Fruit fly (Drosophila melanogaster): ENCODE measurements around the gene CG2157.

The CG2157 gene

DNA sequence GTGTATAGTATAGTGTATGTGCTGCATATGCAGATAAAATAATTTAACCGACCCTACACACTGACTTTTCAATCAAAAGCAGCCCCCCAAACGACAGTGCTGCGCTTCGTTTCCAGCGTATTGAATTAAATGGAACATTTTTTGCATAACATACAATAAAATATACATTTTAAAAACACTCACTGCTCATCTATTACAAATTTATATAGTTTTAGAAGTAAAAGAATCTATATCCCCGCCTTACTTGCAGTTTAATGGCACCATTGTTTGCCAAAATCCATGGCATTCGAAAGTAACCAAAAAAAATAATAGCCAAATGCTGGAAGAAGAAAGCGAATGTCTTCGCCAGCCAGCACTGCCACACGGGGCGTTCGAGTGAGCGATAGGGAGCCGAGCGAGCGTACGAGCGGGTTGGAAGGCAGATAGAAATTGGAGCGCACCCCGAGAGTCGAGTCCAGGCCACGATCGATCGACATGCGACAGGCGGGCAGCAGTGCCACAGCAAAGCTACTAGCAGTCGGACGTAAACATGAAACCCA is 27.3 kb upstream of the CG2157 start, which contains the start of gene CG15209:
Gene CG15209 (plus strand): TSS at position 489 of the 539 bp plus-strand sequence.
- no peak for TF ChIP-seq psq (optimal IDR thresholded peaks at IDR 0.05)
- no peak for TF ChIP-seq EcR (GFP tag; optimal IDR thresholded peaks at IDR 0.05)
- TF ChIP-seq CG8478 (optimal IDR thresholded peaks at IDR 0.05): no peak
- no peak for TF ChIP-seq Dll (optimal IDR thresholded peaks at IDR 0.05)
- TF ChIP-seq pan (optimal IDR thresholded peaks at IDR 0.05): no peak
- TF ChIP-seq usp (GFP tag; optimal IDR thresholded peaks at IDR 0.05): no peak

DNA sequence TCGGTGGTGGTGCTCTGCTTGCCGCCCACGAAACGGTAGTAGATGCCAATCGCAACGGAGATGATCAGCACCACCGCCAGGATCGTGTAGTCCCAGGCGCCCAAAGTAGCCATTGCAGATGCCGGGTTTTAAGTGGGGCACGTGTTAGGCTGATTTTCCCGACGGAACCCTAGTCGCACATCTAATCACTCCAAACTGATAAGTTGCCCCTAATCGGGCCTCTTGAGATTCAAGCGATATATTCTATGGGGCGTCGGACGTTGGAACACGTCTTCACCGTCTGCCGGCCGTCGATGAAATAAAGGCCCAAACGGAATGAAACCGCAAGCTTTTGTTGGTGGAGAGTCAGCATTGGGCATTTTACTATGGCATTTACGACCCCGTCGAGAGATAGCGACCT is 24.3 kb upstream of the CG2157 start, which contains the start of gene CG32669:
Gene CG32669 (minus strand): TSS at position 275 of the 400 bp plus-strand sequence.
- TF ChIP-seq psq (optimal IDR thresholded peaks at IDR 0.05) (no peak), CG8478 (optimal IDR thresholded peaks at IDR 0.05) (no peak), usp (GFP tag; optimal IDR thresholded peaks at IDR 0.05) (no peak), EcR (GFP tag; optimal IDR thresholded peaks at IDR 0.05) (no peak), pan (optimal IDR thresholded peaks at IDR 0.05) (no peak), Dll (optimal IDR thresholded peaks at IDR 0.05) (no peak)

DNA sequence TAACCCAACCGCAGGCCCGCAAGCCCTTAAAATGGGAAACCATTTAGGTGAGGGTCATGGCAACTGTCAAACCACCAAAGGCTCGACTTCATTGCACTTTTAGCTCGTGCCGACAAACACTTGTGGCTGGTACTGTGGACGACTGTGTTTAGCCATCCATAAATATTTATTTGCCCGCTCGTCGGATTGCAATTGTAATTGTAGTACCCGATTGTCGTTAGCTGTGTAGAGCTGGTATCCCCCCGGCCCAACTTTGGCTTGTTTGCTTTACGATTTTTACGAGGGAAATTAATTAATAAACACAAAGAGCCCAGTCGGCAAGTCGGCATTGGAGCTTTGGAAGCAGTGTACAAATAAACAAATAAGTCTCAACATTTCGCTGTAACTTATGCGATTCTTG is 23.8 kb upstream of the CG2157 start:
- TF ChIP-seq pan (optimal IDR thresholded peaks at IDR 0.05) (no peak), Dll (optimal IDR thresholded peaks at IDR 0.05) (no peak), CG8478 (optimal IDR thresholded peaks at IDR 0.05) (no peak)

DNA sequence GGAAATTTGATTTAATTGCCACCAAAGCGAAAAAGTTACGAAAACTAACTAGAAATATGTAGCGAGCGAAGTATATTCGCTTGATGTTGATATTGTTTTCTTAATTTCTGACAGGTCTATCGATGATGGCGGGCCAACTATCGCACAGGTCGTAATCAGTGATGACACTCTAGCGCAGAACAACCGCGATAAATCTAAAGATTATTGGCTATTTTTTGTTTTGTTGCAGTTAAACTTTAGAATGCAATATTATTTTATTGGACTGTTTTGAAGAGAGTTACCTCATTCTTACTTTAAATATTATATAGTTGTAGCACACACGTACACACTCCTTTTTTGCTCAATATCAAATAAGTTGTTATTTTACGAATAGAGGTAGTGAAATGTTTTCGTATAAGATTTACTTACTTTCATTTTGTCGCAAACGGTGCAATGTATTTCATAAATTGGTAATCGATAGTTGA is 22.1 kb upstream of the CG2157 start, which contains the start of gene sbr:
Gene sbr (minus strand): TSS at position 121 of the 464 bp plus-strand sequence.
- no peak for TF ChIP-seq usp (GFP tag; optimal IDR thresholded peaks at IDR 0.05)
- TF ChIP-seq psq (optimal IDR thresholded peaks at IDR 0.05): no peak
- TF ChIP-seq CG8478 (optimal IDR thresholded peaks at IDR 0.05): no peak
- no peak for TF ChIP-seq EcR (GFP tag; optimal IDR thresholded peaks at IDR 0.05)
- no peak for TF ChIP-seq pan (optimal IDR thresholded peaks at IDR 0.05)
- TF ChIP-seq Dll (optimal IDR thresholded peaks at IDR 0.05): no peak

DNA sequence GAGAGGGAATG is 21.8 kb upstream of the CG2157 start, which contains the start of gene Pgls:
Gene Pgls (plus strand): TSS at position 3 of the 11 bp plus-strand sequence.
- no peak for TF ChIP-seq usp (GFP tag; optimal IDR thresholded peaks at IDR 0.05)
- no peak for TF ChIP-seq pan (optimal IDR thresholded peaks at IDR 0.05)
- no peak for TF ChIP-seq Dll (optimal IDR thresholded peaks at IDR 0.05)

DNA sequence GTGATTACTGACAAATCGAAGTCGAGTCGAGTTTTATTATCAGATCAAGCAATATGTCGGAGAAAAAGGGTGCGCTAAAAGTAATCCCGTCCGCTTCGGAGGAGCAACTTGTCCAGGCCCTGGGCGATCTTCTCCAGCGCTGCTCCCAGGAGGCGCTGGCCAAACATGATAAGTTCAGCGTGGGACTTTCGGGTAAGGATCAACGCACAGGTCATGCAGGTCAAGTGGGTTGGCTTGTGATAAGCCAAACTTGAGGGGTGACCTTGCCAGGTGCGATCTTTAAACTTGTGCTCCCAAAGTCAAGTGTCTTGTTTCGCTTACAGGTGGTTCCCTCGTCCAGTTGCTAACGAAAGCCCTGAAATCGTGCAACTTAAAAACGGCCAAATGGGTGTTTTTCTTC is 21.6 kb upstream of the CG2157 start:
- TF ChIP-seq pan (optimal IDR thresholded peaks at IDR 0.05): no peak
- TF ChIP-seq psq (optimal IDR thresholded peaks at IDR 0.05): no peak
- no peak for TF ChIP-seq CG8478 (optimal IDR thresholded peaks at IDR 0.05)
- TF ChIP-seq EcR (GFP tag; optimal IDR thresholded peaks at IDR 0.05): no peak
- TF ChIP-seq usp (GFP tag; optimal IDR thresholded peaks at IDR 0.05): no peak
- TF ChIP-seq Dll (optimal IDR thresholded peaks at IDR 0.05): no peak

DNA sequence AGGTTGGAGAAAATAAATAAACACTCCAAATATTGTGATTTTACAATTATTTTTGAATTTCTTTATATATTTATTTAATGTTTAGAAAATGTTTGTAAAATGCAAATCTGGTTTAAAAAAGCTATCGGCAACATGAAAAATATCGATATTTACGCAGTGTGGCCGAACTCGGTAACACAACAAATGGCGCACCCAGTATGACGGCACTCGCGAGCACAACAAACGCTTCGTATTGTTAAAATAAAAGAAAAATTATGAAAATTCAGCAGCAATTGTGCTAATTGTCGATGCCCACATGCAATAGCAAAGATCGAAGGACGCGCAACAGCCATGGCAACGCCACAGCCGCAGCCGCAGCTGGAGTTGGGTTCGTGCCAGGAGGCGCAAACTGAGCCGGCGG is 20.5 kb upstream of the CG2157 start, which contains the start of gene CG2202:
Gene CG2202 (plus strand): TSS at position 193 of the 400 bp plus-strand sequence.
- TF ChIP-seq CG8478 (optimal IDR thresholded peaks at IDR 0.05) (no peak), pan (optimal IDR thresholded peaks at IDR 0.05) (no peak), psq (optimal IDR thresholded peaks at IDR 0.05) (no peak), EcR (GFP tag; optimal IDR thresholded peaks at IDR 0.05) (no peak)

DNA sequence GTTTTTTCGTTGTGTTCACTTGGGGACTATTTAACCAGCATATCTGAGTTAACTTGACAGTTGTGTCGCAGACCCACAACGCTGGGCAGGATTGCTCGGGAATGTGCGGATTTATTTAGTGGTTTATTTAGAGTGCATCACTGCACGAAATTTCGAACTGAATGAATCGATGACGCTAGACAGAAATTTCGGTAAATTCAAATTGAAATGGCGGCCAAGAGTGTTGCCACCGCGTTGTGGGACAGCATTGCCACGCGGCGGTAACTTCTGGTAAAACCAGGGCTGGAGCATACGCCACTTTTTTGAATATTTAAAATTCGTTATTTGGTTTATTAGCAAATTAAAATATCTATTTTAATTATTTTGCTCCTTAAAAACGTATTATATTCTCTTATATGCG is 14.4 kb upstream of the CG2157 start, which contains the start of gene feo:
Gene feo (minus strand): TSS at position 184 of the 400 bp plus-strand sequence.
- TF ChIP-seq psq (optimal IDR thresholded peaks at IDR 0.05) (no peak), CG8478 (optimal IDR thresholded peaks at IDR 0.05) (no peak), usp (GFP tag; optimal IDR thresholded peaks at IDR 0.05) (no peak), Dll (optimal IDR thresholded peaks at IDR 0.05) (no peak), pan (optimal IDR thresholded peaks at IDR 0.05) (no peak), EcR (GFP tag; optimal IDR thresholded peaks at IDR 0.05) (no peak)

DNA sequence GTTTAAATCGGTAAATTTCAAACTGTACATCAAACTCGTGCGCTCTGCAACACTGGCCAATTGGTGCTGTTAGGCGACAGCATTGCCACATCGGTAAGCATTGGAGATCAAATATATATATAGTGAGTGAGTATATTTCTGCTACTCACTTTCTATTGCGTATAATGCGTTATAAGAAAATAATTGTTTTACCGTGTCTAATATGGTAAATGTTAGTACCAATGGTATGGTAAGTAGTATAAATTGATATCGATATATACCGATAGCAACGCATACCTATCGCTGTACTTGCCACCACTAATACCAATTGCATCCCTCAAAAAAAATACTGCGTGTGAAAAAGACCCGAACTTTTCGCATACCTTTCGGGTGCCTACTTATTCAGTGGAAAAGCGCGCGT is 11.7 kb upstream of the CG2157 start, which contains the start of the genes sofe and CG2186:
Gene sofe (minus strand): TSS at position 38 of the 400 bp plus-strand sequence.
Gene CG2186 (plus strand): TSS at position 280 of the 400 bp plus-strand sequence.
- TF ChIP-seq pan (optimal IDR thresholded peaks at IDR 0.05): no peak
- TF ChIP-seq usp (GFP tag; optimal IDR thresholded peaks at IDR 0.05): no peak
- no peak for TF ChIP-seq Dll (optimal IDR thresholded peaks at IDR 0.05)
- no peak for TF ChIP-seq EcR (GFP tag; optimal IDR thresholded peaks at IDR 0.05)
- TF ChIP-seq CG8478 (optimal IDR thresholded peaks at IDR 0.05): no peak
- no peak for TF ChIP-seq psq (optimal IDR thresholded peaks at IDR 0.05)

DNA sequence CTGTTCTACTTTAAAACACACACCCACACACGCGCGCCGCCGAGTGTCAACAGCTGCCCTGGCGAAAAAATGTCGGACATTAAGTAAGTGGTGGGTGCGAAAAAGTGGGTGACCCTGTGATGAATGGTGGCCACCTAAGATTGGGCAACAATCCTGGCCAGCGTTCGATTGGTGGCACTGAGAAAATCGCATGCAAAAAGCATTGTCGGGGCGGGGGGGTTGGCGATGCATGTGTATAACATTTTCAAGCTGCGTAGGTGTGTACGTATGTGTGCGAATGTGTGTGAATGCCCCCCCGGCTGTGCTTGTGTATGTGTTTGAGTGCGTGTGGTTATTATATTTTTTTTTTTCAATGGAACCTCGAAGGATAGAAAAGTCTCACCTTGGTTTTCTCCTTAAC is 11.2 kb upstream of the CG2157 start:
- TF ChIP-seq EcR (GFP tag; optimal IDR thresholded peaks at IDR 0.05) (no peak), CG8478 (optimal IDR thresholded peaks at IDR 0.05) (peak; percentile 67)

DNA sequence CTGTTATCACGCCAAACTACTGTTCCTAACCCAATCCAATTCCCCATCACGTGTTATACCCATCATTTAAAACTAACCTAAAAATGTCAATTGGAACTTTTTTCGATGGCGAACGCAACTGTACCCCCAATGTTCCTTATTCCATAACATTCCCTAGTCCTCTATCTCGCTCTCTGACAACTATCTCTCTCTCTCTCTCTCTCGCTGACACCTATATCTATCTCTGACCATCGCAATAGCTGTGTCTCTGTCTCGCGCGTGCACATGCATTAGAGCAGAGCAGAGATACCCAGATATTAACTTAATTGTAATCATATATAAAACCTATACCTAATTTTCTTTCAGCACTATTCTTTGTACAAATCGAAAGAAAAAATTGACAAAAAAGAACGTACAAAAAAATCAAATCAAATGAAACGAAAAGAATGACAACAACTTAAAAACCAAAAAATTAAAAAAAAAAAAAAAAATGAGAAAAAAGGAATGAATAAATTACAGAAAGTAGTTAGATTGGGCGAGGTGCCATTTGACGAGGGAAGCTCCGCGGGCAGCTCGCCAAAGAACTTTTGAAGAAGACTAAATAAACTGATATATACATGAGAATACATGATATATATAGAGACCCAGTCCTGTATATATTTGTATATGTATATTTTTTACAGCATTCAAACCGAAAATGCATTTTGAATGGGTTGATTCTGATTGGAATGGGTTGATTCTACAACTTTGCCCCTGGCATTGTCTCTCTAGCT is 3.3 kb upstream of the CG2157 start:
- no peak for TF ChIP-seq psq (optimal IDR thresholded peaks at IDR 0.05)

DNA sequence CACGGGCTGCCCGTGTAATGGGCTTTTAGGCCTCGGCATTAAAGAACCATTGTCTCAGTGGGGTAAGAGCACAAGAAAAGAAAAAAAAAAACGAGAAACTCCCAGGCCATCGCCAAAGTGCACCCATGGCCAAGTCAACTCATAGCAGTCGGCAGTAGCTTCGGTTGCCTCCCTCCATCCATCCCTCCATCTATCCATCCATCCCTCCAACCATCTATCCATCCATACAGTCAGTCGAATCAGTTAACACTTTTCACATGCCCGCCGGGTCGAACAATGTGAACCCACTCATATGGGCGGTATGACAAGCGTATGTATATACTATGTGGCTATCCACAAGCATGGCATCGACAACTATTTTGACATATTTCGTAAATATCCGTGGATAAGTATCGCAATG is 1.4 kb upstream of the CG2157 start:
- TF ChIP-seq psq (optimal IDR thresholded peaks at IDR 0.05) (no peak), Dll (optimal IDR thresholded peaks at IDR 0.05) (no peak), pan (optimal IDR thresholded peaks at IDR 0.05) (no peak), CG8478 (optimal IDR thresholded peaks at IDR 0.05) (no peak), usp (GFP tag; optimal IDR thresholded peaks at IDR 0.05) (no peak), EcR (GFP tag; optimal IDR thresholded peaks at IDR 0.05) (no peak)

DNA sequence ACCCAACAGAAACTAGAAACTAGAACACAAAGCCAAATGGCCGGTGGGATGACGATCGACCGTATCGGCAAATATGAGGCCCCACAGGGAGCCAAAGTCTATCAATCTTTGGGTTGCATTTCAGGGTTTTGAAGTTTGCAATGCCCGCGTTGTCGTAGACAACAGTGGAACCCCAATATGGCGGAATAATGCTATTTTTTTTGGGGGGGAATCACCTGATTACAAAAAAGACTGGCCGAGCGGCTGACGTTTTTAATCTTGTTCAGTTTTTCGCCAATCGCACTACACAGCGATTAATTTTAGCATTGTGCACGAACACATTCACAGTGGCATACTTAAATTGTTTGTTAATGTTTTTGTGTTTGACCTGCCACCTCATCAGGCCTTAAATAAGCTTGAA is 7.4 kb downstream of the CG2157 start:
- TF ChIP-seq psq (optimal IDR thresholded peaks at IDR 0.05): no peak
- TF ChIP-seq EcR (GFP tag; optimal IDR thresholded peaks at IDR 0.05): no peak
- no peak for TF ChIP-seq usp (GFP tag; optimal IDR thresholded peaks at IDR 0.05)
- no peak for TF ChIP-seq CG8478 (optimal IDR thresholded peaks at IDR 0.05)

All from whole organism.